Worm (Caenorhabditis elegans): ENCODE measurements around the gene idpp-4.

ce11 chrII:10373016-10373415 lies 51.8 kb downstream of the idpp-4 start:
- TF ChIP-seq hmg-11 (tag; optimal IDR thresholded peaks at IDR 0.05) (no peak), snpc-4 (tag; optimal IDR thresholded peaks at IDR 0.05) (no peak), lin-15B (tag; optimal IDR thresholded peaks at IDR 0.05) (no peak), tbx-2 (tag; optimal IDR thresholded peaks at IDR 0.05) (no peak), zag-1 (tag; optimal IDR thresholded peaks at IDR 0.05) (no peak)
